Fruit fly (Drosophila melanogaster) Kc167 (cell line): ENCODE results near the gene CG4440.

Experiments used
- Myc ChIP-seq: fragments of >200 bp; optimal IDR thresholded peaks from 2 replicates; lab custom pipeline; 2017; ENCODE audit warnings: missing external identifiers
- Sin3A ChIP-seq: fragments of >200 bp; optimal IDR thresholded peaks from 2 replicates; lab custom pipeline; 2018; ENCODE audit warnings: missing external identifiers
- h ChIP-seq: fragments of >200 bp; optimal IDR thresholded peaks from 3 replicates; lab custom pipeline; 2018; ENCODE audit warnings: missing external identifiers
- insv ChIP-seq: fragments of >200 bp; optimal IDR thresholded peaks from 3 replicates; lab custom pipeline; 2018; ENCODE audit warnings: missing external identifiers
- psq ChIP-seq: fragments of >200 bp; optimal IDR thresholded peaks from 2 replicates; lab custom pipeline; 2017; ENCODE audit warnings: missing external identifiers
- ttk ChIP-seq: sonication (Bioruptor generic); optimal IDR thresholded peaks from 2 replicates; lab custom pipeline; 2017; ENCODE audit warnings: missing external identifiers

Gene CG4440

DNA sequence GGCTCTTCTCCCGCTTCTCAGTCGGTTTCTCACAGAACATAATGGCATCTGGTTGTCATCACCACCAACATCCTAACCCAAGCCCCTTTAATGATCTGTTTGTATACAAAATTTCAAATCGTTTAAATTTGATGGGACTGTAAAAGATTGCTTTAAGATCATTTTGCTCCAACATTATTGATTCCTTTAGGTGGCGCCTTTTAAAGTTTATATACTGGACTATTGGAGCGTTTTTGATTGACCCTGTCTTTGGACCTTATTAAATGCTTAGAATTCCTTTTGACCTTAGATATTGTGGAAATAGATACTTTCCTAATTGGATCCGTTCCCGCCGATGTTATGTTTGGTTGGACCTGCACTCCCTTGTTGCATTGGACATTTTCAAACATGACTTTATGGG, 10.5 kb downstream of the CG4440 start, which contains the start of gene CG42266:
Gene CG42266, minus strand, starts transcription at position 101 of the 400 bp plus-strand sequence.
- TF ChIP-seq psq (lab: Kevin White, UChicago) (no peak), ttk (no peak), Myc (lab: Kevin White, UChicago) (no peak), insv (no peak), Sin3A (lab: Kevin White, UChicago) (no peak), h (no peak)

DNA sequence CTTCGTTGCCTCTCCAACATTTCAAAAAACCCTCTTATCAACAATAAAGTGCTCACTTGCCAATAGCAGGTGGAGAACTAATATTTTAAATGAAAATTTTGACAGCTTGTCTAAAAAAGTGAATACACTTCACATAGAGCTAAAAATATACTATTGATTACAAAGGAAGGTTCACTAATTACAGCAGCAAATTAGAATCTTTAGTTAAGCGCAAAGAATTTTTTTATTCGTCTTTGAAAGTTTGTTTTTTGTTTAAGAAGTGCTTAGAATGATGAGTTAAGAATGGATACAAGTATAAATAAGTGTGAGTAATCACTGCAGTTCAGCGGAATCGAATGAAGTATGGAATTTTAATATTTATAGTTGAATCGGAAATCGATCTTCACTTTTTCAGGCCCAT, 12.5 kb downstream of the CG4440 start, which contains the start of gene CG44405:
Gene CG44405, minus strand, starts transcription at position 101 of the 400 bp plus-strand sequence.
- TF ChIP-seq ttk (no peak), insv (no peak), Myc (lab: Kevin White, UChicago) (no peak), h (no peak), Sin3A (lab: Kevin White, UChicago) (no peak), psq (lab: Kevin White, UChicago) (no peak)

DNA sequence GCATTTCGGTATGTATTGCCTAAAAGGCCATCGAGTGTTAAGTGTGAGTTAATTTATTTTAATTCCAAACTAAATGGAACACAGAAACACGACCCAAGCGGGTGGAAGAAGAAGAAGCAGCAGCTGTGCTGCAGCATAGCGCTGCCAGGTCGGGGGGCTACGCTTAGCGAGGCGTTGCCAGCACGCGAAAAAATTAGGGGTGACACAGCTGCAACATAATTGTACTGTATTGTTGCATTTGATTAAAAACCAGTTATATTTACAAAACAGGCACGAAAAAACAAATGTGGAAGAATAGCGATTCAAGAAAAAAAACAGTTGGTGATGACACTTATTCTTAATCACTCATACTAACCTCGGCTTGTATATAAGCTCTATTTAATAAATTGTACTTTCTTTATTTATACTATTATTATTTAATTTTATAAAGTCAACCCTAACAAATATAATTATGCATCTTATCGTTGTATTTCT, 20.5 kb downstream of the CG4440 start:
- TF ChIP-seq h (no peak), Myc (lab: Kevin White, UChicago) (no peak), psq (lab: Kevin White, UChicago) (peak; percentile 25)

DNA sequence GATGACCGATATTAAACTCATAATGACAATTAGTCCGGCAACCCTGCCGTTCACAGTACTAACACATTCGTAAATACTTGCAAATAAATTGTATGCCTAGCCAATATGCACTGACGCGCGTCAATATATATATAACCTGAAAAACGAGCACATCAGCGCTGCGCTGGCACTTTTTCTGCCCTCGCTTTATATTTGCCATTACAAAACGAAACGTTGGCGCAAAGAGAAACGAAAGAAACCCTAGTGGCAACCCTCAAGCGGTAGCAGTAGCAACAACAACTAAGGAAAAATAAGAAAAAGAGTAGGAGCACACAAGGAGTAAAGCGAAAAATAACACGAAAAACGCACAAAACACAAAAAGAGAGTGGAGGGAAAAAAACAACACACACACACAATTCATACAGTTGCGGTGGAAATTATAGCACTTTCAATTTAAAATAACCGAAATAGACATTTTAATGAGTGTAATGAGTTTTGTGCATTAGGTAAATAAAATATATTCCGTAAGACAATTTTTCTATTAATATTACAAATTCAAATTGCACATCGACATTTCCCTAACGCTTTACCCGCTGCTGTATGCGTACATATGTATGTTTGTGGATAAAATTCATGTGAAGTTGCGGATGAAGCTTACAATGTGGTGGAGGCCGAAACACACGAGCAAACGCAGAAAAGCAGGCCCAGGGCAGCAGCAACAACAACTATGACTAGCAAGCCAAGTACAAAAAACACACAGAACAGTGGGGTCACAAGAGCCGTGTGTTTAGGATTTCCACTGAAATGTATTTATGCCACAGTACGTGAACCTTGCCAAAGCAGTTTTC, 21.2 kb downstream of the CG4440 start:
- TF ChIP-seq h (no peak), psq (lab: Kevin White, UChicago) (peak; percentile 99)

DNA sequence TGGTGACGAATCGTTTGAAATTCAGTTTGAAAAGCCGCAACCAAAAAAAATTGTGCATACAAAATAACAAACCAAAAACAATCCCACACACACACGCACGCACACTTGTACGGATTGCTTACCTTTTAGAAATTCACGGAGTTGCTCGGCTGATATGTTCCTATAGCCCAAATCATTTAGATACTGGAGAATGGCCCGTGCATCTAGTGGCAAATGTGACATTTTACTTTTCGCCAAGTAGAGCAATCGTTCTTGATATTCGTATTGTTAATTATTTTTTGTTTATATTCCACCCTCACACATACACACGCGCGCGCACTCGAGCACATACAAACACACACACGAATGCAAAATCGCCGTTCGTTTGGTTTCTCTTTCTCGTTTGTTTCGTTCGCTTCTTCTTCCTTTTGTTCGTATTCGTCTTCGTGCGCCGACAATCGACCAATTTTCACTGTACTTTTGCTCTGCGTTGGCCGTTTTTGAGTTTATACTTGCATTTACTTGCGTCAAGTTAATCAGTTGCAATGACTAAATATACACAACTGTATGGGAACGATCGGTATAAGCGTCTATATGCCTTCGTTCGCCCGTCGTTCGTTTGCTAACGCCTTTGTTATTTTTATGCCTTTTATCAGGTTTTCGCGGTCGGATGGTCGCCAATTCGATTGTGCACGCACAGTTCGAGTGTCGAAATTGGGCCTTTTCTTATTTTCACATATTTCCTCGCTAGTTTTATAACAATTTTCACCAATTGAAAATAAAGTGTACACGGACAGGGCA, 22.3 kb downstream of the CG4440 start:
- no peak for TF ChIP-seq h
- TF ChIP-seq Myc (lab: Kevin White, UChicago), result no peak
- TF ChIP-seq psq (lab: Kevin White, UChicago), result peak; percentile 87
- no peak for TF ChIP-seq insv
- TF ChIP-seq Sin3A (lab: Kevin White, UChicago), result no peak

DNA sequence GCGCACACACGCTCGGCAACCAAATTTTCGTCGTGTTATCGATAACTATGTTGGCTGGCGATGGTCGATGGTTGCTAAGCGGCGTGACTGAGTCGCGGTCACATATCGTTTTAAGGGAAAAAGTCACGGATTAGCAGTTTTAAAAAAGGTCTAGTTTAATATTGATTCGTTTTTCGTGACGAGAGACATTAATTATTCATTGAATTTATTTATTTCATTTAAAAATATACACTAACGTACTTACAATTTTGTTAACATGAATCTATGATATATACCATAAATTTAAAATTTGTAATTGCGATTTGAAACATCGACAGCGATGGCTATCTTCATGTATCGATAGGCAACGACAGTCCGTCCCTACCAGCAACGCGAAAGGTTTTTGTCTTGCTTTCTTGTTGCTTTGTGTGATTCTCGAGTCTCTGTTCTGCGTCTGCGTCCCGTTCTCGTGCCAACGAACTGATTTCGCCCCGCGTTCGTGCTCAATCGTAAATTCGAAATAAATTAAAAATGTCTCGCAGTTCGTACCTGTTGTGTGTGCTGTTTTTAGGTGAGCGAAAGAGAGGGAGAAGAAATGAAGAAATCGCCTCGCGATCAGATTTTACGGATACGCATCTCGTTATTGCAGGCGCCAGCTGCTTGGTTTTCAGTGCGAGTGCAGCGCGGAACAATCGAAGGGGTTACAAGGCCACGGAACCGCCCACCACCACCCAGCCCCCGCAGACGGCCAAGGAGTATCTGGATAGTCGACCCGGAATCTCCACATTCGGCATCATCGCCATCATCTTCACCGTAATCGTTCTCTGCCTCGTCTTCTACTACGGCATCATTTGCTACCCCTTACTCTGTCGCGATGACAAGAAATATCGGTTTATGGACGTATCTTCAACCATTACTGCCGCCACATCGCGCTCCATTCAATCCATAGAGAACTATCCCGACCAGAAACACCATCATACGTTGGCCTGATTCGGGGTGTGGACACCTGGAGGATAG, 23.2 kb downstream of the CG4440 start, which contains the start of the genes Hyls1, chif and CG4455:
Gene Hyls1, minus strand, starts transcription at position 44 of the 996 bp plus-strand sequence.
Gene chif, minus strand, starts transcription at position 44 of the 996 bp plus-strand sequence.
Gene CG4455, plus strand, starts transcription at position 350 of the 996 bp plus-strand sequence.
- TF ChIP-seq psq (lab: Kevin White, UChicago) (no peak), ttk (no peak), Myc (lab: Kevin White, UChicago) (no peak)

DNA sequence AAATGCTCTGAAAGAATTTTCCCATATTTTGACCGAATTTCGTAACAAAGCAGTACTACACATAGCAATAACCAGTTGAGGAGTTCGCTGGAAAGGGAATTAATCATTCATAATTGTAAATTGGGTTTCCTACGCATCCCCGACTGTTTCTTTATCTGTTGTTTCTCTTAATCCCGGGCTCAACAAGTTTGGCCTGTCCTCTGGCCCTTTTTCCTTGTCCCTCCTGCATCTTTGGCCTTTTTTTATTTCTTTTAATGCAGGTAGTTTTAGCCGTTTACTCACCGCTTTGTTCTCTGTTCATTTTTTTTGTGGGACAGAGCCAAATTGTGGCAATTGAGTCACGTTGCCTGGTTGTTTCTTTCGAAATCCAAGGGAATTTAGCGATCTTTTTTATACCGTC, 24.0 kb downstream of the CG4440 start:
- TF ChIP-seq insv (no peak), ttk (no peak), Myc (lab: Kevin White, UChicago) (no peak), psq (lab: Kevin White, UChicago) (no peak), Sin3A (lab: Kevin White, UChicago) (no peak), h (no peak)

DNA sequence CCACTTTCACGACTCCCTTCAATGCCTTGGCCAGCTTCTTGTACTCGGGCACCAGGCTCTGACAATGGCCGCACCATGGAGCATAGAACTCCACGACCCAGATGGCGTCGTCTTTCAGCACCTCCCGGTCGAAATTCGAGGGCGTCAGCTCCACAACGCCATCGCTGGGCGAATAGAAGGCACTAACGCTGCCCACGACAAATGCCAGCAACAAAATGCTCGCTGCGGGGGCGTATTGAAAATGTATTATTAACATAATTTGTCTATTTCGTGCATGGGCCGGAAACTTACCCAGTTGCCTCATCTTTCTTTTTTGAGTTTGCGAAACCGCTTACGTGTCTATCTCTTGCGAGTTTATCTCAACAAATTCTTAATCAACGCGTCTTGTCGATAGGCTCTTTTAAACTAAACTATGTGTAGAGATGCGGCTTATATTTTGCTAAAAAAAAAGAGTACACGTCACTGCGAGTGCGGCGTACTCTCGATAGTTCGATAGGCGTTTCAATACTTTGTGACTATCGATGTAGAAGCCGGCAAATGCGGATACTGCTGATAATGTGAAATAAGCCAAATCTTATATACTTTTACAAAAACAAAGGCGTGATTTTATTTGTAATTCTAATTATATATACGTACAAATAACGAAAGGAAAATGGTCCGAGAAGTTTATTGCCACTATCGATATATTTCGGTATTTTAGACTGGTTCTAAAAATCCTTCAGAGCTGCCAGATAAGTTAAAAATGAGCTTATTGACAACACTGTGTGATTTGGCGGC, 26.7 kb downstream of the CG4440 start, which contains the start of gene CaBP1:
Gene CaBP1, minus strand, starts transcription at position 487 of the 777 bp plus-strand sequence.
- TF ChIP-seq Myc (lab: Kevin White, UChicago) (no peak), psq (lab: Kevin White, UChicago) (no peak), ttk (no peak), Sin3A (lab: Kevin White, UChicago) (no peak), h (no peak), insv (no peak)

DNA sequence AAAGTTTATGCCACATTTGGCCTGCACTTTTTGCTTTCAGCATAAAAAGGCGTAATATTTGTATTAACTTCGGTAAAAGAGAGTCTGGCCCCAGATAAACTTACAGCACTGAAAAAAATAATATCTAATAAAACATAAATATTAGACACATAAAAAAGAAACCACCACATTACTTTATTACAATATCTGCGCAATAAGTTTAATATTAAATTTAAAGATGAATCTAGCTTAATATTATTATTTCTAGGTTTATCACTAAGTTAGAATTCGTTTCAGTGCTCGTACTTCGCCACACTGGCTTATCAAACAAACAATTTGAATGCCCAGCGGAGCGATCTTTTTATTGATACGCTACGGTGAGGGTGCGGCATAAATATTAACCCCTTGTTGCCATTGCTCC, 28.1 kb downstream of the CG4440 start:
- TF ChIP-seq Sin3A (lab: Kevin White, UChicago) (no peak), Myc (lab: Kevin White, UChicago) (no peak), insv (no peak), h (no peak), ttk (no peak), psq (lab: Kevin White, UChicago) (no peak)

DNA sequence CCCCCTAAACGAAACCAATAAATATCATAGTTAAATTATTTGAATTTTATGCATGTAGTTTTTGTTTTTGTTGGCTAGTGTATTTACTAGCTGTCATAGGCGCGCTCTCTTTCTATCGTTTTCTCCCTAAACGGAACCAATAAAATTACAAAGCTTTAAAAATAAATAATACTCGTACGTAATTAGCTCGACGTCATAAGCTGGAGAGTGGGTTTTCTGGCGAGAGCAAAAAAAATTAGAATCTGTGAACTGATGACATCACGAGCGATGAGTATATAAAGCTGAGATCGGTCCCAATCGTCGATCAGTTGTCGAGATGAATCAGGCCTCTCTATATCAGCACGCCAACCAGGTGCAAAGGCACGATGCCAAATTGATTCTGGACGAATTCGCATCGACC, 35.9 kb downstream of the CG4440 start, which contains the start of gene jhamt:
Gene jhamt, plus strand, starts transcription at position 301 of the 400 bp plus-strand sequence.
- TF ChIP-seq h (no peak), insv (no peak), Sin3A (lab: Kevin White, UChicago) (no peak), psq (lab: Kevin White, UChicago) (no peak), Myc (lab: Kevin White, UChicago) (no peak), ttk (no peak)

DNA sequence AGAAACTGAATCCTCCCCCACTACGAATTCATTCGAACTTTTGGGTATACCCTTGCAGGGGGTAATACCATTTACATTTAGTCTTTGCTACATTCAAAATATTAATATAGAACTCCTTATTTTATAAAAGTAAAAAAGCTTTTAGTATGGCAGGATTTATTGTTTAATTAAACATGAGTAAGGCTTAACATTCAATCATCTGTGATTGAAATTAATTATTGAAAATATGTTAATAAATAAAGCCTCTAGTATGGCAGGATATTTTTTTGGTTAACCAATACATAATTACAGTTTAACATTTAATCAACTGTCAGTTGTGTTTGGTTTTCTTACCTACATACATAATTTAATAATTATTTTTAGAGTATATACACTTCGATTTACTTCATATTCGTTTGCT, 45.0 kb downstream of the CG4440 start:
- TF ChIP-seq psq (lab: Kevin White, UChicago) (no peak), Sin3A (lab: Kevin White, UChicago) (no peak), ttk (no peak), h (no peak), Myc (lab: Kevin White, UChicago) (no peak), insv (no peak)
